Fruit fly (Drosophila melanogaster): ENCODE measurements around the gene CG1236.
A peak's percentile ranks its signal among the peaks of the same experiment; 100 is the strongest.

CG1236 gene

dm6 chr3R:5758624-5759209 is 22.2 kb downstream of the CG1236 start, which contains the start of gene Sec8 (continued):
- TF ChIP-seq tgo (GFP tag; IDR thresholded peaks at IDR 0.05), result 0 out of 3 replicates have a peak, but pooled peaks have one; percentile 31
- peak; percentile 80 for TF ChIP-seq sna (GFP tag; IDR thresholded peaks at IDR 0.05; ENCODE audit: partially characterized antibody)
- TF ChIP-seq wek (GFP tag; optimal IDR thresholded peaks at IDR 0.05), result no peak
- peak; percentile 30 for TF ChIP-seq CG9817 (tag; optimal IDR thresholded peaks at IDR 0.05)
- 0 out of 2 replicates have a peak, but pooled peaks have one; percentile 34 for TF ChIP-seq ranshi (GFP tag; IDR thresholded peaks at IDR 0.05)
- TF ChIP-seq Pdp1 (GFP tag; optimal IDR thresholded peaks at IDR 0.05), result no peak
- TF ChIP-seq zfh1 (GFP tag; IDR thresholded peaks at IDR 0.05), result no peak
- no peak for TF ChIP-seq pros (GFP tag; optimal IDR thresholded peaks at IDR 0.05)
- no peak for TF ChIP-seq gsb-n (tag; optimal IDR thresholded peaks at IDR 0.05)
- TF ChIP-seq ap (GFP tag; IDR thresholded peaks at IDR 0.05), result no peak
- no peak for TF ChIP-seq fd64A (GFP tag; optimal IDR thresholded peaks at IDR 0.05)
- TF ChIP-seq Sox102F (GFP tag; optimal IDR thresholded peaks at IDR 0.05), result no peak
- TF ChIP-seq Doc2 (GFP tag; IDR thresholded peaks at IDR 0.05), result no peak
- TF ChIP-seq chinmo (GFP tag; IDR thresholded peaks at IDR 0.05; ENCODE audit: partially characterized antibody), result peak; percentile 81; the same call in 2 of the 4 replicates
- peak in 1 of 2 experiments; percentile 18 for TF ChIP-seq Hr51 (GFP tag; optimal IDR thresholded peaks at IDR 0.05)
- peak; percentile 55; the same call in 2 of the 3 replicates for TF ChIP-seq CG7963 (GFP tag; IDR thresholded peaks at IDR 0.05; ENCODE audit: partially characterized antibody)
- no peak for TF ChIP-seq CG10654 (GFP tag; optimal IDR thresholded peaks at IDR 0.05)
- TF ChIP-seq twi (tag; optimal IDR thresholded peaks at IDR 0.05), result no peak
- TF ChIP-seq Trl (optimal IDR thresholded peaks at IDR 0.05), result no peak
- TF ChIP-seq Trl (GFP tag; optimal IDR thresholded peaks at IDR 0.05), result peak; percentile 23
- TF ChIP-seq scrt (GFP tag; optimal IDR thresholded peaks at IDR 0.05), result no peak
- no peak for TF ChIP-seq fd96Cb (tag; optimal IDR thresholded peaks at IDR 0.05)
- TF ChIP-seq lov (optimal IDR thresholded peaks at IDR 0.05), result no peak
- no peak for TF ChIP-seq lov (GFP tag; IDR thresholded peaks at IDR 0.05)
- no peak for TF ChIP-seq sr (GFP tag; IDR thresholded peaks at IDR 0.05)
- peak; percentile 59 for TF ChIP-seq CG30403 (GFP tag; optimal IDR thresholded peaks at IDR 0.05)
- peak; percentile 38 for TF ChIP-seq B-H2 (GFP tag; optimal IDR thresholded peaks at IDR 0.05)
- no peak for TF ChIP-seq CG9437 (GFP tag; optimal IDR thresholded peaks at IDR 0.05)
- no peak for TF ChIP-seq Gsc (GFP tag; IDR thresholded peaks at IDR 0.05)
- peak; percentile 88 for TF ChIP-seq bbx (GFP tag; IDR thresholded peaks at IDR 0.05; ENCODE audit: partially characterized antibody)
- no peak for TF ChIP-seq kah (GFP tag; optimal IDR thresholded peaks at IDR 0.05)
- no peak for TF ChIP-seq CG2889 (GFP tag; IDR thresholded peaks at IDR 0.05)
- peak; percentile 60 for TF ChIP-seq tin (GFP tag; optimal IDR thresholded peaks at IDR 0.05)
- no peak for TF ChIP-seq cg (GFP tag; optimal IDR thresholded peaks at IDR 0.05)
- no peak for TF ChIP-seq CG4854 (GFP tag; optimal IDR thresholded peaks at IDR 0.05)
- TF ChIP-seq chn (GFP tag; optimal IDR thresholded peaks at IDR 0.05), result peak; percentile 22
- no peak for TF ChIP-seq Rx (GFP tag; IDR thresholded peaks at IDR 0.05)
- no peak for TF ChIP-seq E2f1 (GFP tag; IDR thresholded peaks at IDR 0.05)
- TF ChIP-seq CTCF (GFP tag; optimal IDR thresholded peaks at IDR 0.05), result no peak
- TF ChIP-seq CG12659 (GFP tag; optimal IDR thresholded peaks at IDR 0.05), result peak; percentile 56
- TF ChIP-seq nau (GFP tag; optimal IDR thresholded peaks at IDR 0.05), result no peak
- TF ChIP-seq CG1233 (GFP tag; optimal IDR thresholded peaks at IDR 0.05), result peak; percentile 4
- TF ChIP-seq CG2199 (GFP tag; IDR thresholded peaks at IDR 0.05), result no peak
- peak; percentile 15 for TF ChIP-seq emc (GFP tag; optimal IDR thresholded peaks at IDR 0.05)
- TF ChIP-seq ATbp (GFP tag; optimal IDR thresholded peaks at IDR 0.05), result no peak
- TF ChIP-seq CG13775 (GFP tag; optimal IDR thresholded peaks at IDR 0.05), result peak; percentile 18
- no peak for TF ChIP-seq tup (GFP tag; optimal IDR thresholded peaks at IDR 0.05)
- no peak for TF ChIP-seq TFAM (GFP tag; optimal IDR thresholded peaks at IDR 0.05)
- TF ChIP-seq dan (GFP tag; IDR thresholded peaks at IDR 0.05), result no peak
- TF ChIP-seq ftz-f1 (GFP tag; optimal IDR thresholded peaks at IDR 0.05), result no peak
- no peak for TF ChIP-seq D19A (tag; optimal IDR thresholded peaks at IDR 0.05)

Data from whole organism, embryonic.